Worm (Caenorhabditis elegans): ENCODE measurements around the gene unc-105.

DNA sequence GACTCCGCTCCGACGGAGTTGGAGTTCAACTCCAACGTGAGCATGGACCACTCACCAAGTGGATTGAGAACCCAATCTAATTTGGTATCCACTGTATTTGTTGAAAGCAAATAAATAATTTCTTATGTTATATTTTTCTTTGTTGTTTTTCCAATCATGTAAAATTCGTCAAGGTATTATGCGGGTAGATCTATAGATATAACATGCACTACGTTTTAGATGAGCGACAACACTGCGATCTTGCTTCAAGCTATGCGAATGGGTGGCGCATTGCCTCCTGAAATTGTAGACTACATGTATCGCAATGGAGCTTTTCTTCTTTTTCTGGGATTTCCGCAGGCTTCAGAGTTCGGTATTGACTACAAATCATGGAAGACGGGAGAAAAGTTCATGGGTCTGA, 28.3 kb downstream of the unc-105 start, which contains the start of gene F10B5.2:
- TF ChIP-seq ama-1 (optimal IDR thresholded peaks at IDR 0.05) (no peak), F13C5.2 (tag; optimal IDR thresholded peaks at IDR 0.05) (no peak), pes-1 (GFP tag; IDR thresholded peaks at IDR 0.05) (no peak), ets-7 (tag; optimal IDR thresholded peaks at IDR 0.05) (no peak), sea-1 (GFP tag; conservative IDR thresholded peaks at IDR 0.05) (no peak), hnd-1 (tag; optimal IDR thresholded peaks at IDR 0.05) (no peak), flt-1 (GFP tag; IDR thresholded peaks at IDR 0.05) (no peak), aly-1 (tag; optimal IDR thresholded peaks at IDR 0.05) (no peak)
